Fruit fly (Drosophila melanogaster): ENCODE data around the gene Hers.

Hers gene

DNA sequence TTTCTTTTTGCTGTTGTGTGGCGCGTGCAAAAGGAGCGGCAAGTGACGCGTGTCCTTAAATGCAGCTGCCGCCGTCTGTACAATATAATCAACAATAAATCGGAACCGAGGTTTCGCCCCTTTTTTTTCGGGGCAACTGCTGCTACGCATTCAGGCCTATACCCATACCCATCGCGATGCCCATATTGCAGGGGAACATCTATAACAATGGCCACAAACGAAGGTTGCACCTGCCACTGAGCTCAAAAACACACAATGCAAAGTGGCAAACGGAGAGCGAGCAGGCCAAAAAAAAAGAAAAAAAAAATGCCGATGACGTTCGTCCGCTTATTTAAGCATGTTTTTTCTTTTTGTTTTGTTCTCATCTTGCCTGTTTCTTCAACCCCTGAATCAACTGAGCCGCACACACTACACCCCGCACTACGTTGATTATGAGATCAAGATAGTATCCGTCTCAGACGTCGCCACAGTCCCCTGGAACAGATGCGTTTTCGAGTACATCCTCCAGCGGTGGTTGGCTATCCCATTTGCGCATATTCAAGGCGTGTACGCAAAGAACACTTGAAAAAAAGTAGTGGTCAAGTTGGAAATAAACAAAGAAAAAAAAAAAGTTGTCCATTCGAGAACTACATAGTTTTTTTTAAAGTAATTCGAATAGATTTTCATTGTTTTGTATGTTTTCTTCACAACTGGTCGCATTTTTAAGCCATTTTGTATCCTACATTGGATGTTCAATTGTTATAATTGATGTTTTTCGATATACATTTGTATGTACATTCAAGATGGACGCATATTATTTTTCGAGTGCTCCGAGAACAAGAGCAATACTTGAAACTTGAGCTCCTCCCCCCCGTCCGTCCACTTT is 23.3 kb upstream of the Hers start (continued):
- TF ChIP-seq CG15696 (tag; optimal IDR thresholded peaks at IDR 0.05) (peak; percentile 64), kah (GFP tag; optimal IDR thresholded peaks at IDR 0.05) (no peak), CG4404 (GFP tag; IDR thresholded peaks at IDR 0.05) (0 out of 2 replicates have a peak, but pooled peaks have one; percentile 28), Six4 (GFP tag; optimal IDR thresholded peaks at IDR 0.05) (peak; percentile 32), org-1 (GFP tag; optimal IDR thresholded peaks at IDR 0.05) (peak; percentile 13), CG17829 (tag; optimal IDR thresholded peaks at IDR 0.05) (peak; percentile 26), grau (tag; optimal IDR thresholded peaks at IDR 0.05) (peak; percentile 2), dmrt11E (tag; optimal IDR thresholded peaks at IDR 0.05) (peak; percentile 49), CG32532 (GFP tag; IDR thresholded peaks at IDR 0.05) (no peak), Vsx1 (GFP tag; optimal IDR thresholded peaks at IDR 0.05) (no peak), CG7556 (GFP tag; optimal IDR thresholded peaks at IDR 0.05) (peak; percentile 24), CG10209 (GFP tag; optimal IDR thresholded peaks at IDR 0.05) (peak; percentile 24), dmrt99B (tag; optimal IDR thresholded peaks at IDR 0.05) (peak; percentile 26), CG32772 (GFP tag; IDR thresholded peaks at IDR 0.05) (peak; percentile 54), CG2712 (tag; optimal IDR thresholded peaks at IDR 0.05) (peak; percentile 58), Bteb2 (GFP tag; optimal IDR thresholded peaks at IDR 0.05) (no peak), phol (tag; optimal IDR thresholded peaks at IDR 0.05) (peak; percentile 47), CG10959 (GFP tag; IDR thresholded peaks at IDR 0.05) (no peak), CG7839 (tag; optimal IDR thresholded peaks at IDR 0.05) (peak; percentile 9), Lpt (GFP tag; optimal IDR thresholded peaks at IDR 0.05) (peak; percentile 69)

DNA sequence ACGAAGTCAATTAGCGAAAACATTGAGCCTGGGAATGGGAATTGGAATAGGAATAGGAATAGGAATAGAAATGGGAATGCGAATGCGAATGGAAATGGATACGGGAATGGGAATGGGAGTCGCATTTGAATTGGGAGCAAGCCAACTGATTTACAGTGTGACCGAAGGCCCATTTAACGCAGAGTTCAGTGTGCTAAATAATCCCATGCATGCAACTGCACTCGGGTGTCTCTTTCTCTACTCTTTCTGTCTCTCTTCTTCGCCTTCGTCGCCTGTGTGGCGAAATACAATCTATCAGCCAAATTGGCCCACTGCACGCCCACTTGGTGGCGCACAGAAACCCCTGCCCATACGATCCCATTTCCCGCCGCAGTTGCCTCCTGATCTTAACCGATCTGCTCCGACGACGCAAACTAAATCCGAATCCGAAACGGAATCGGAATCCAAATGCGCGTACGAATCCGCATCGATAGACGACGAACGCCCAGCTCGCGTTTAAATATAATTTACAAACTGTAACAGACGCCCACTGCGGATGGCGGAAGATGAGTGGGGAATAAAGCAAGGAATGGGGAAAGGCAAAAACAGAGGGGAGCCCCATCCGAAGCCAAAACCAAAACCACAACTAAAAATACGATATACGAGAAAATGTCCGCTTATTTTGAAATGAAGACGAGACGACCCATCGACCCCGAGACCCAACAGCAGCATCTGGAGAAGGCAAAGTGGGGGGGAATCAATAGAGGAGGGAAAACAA is 21.8 kb upstream of the Hers start:
- TF ChIP-seq Rfx (GFP tag; IDR thresholded peaks at IDR 0.05) (no peak), Nf-YC (tag; optimal IDR thresholded peaks at IDR 0.05) (no peak), CG1832 (GFP tag; optimal IDR thresholded peaks at IDR 0.05) (no peak), CG4282 (GFP tag; optimal IDR thresholded peaks at IDR 0.05) (no peak), ro (GFP tag; IDR thresholded peaks at IDR 0.05) (no peak), CG12219 (GFP tag; optimal IDR thresholded peaks at IDR 0.05) (no peak), tup (GFP tag; optimal IDR thresholded peaks at IDR 0.05) (no peak), CG18262 (tag; optimal IDR thresholded peaks at IDR 0.05) (no peak), CG1602 (GFP tag; optimal IDR thresholded peaks at IDR 0.05) (no peak), disco-r (GFP tag; optimal IDR thresholded peaks at IDR 0.05) (no peak), sna (GFP tag; IDR thresholded peaks at IDR 0.05; ENCODE audit: partially characterized antibody) (0 out of 2 replicates have a peak, but pooled peaks have one; percentile 27), gsb-n (tag; optimal IDR thresholded peaks at IDR 0.05) (no peak), gfzf (GFP tag; optimal IDR thresholded peaks at IDR 0.05) (no peak), dmrt11E (tag; optimal IDR thresholded peaks at IDR 0.05) (no peak), bsh (GFP tag; optimal IDR thresholded peaks at IDR 0.05) (no peak), CG15601 (tag; optimal IDR thresholded peaks at IDR 0.05) (no peak), CG18011 (GFP tag; optimal IDR thresholded peaks at IDR 0.05) (no peak), CG8478 (optimal IDR thresholded peaks at IDR 0.05) (no peak), Eip74EF (GFP tag; optimal IDR thresholded peaks at IDR 0.05) (no peak), Awh (GFP tag; IDR thresholded peaks at IDR 0.05) (no peak), Oaz (GFP tag; IDR thresholded peaks at IDR 0.05) (no peak), Blimp-1 (GFP tag; optimal IDR thresholded peaks at IDR 0.05) (no peak), Med (GFP tag) (peak; percentile 62), dmrt99B (tag; optimal IDR thresholded peaks at IDR 0.05) (no peak), croc (GFP tag; conservative IDR thresholded peaks at IDR 0.05) (no peak), tgo (GFP tag; IDR thresholded peaks at IDR 0.05) (no peak), CG17361 (GFP tag; IDR thresholded peaks at IDR 0.05) (no peak), Spps (tag; optimal IDR thresholded peaks at IDR 0.05) (no peak), inv (GFP tag; IDR thresholded peaks at IDR 0.05; ENCODE audit: partially characterized antibody) (no peak)
